Worm (Caenorhabditis elegans): ENCODE data around the gene ZK512.2.

ZK512.2 gene

ce11 chrIII:9136587-9136986 is 8.0 kb downstream of the ZK512.2 start, which contains the start of gene eat-4:
Gene eat-4 (plus strand): TSS chrIII:9136887.
- TF ChIP-seq unc-55 (GFP tag; optimal IDR thresholded peaks at IDR 0.05) (peak; percentile 2), egl-27 (tag; optimal IDR thresholded peaks at IDR 0.05) (no peak)

ce11 chrIII:9130588-9130987 is 14.0 kb downstream of the ZK512.2 start, which contains the start of gene ZK512.10:
Gene ZK512.10 (plus strand): TSS chrIII:9130888.
- TF ChIP-seq R02D3.7 (tag; optimal IDR thresholded peaks at IDR 0.05) (no peak), nhr-11 (tag; optimal IDR thresholded peaks at IDR 0.05) (no peak), nhr-129 (tag; optimal IDR thresholded peaks at IDR 0.05) (no peak), nhr-10 (tag; optimal IDR thresholded peaks at IDR 0.05) (no peak), mab-5 (tag; optimal IDR thresholded peaks at IDR 0.05) (no peak), snpc-4 (tag; optimal IDR thresholded peaks at IDR 0.05) (no peak), zag-1 (tag; optimal IDR thresholded peaks at IDR 0.05) (no peak), elt-3 (tag; optimal IDR thresholded peaks at IDR 0.05) (no peak), sem-4 (tag; optimal IDR thresholded peaks at IDR 0.05) (no peak), lin-11 (tag; optimal IDR thresholded peaks at IDR 0.05) (no peak)

DNA sequence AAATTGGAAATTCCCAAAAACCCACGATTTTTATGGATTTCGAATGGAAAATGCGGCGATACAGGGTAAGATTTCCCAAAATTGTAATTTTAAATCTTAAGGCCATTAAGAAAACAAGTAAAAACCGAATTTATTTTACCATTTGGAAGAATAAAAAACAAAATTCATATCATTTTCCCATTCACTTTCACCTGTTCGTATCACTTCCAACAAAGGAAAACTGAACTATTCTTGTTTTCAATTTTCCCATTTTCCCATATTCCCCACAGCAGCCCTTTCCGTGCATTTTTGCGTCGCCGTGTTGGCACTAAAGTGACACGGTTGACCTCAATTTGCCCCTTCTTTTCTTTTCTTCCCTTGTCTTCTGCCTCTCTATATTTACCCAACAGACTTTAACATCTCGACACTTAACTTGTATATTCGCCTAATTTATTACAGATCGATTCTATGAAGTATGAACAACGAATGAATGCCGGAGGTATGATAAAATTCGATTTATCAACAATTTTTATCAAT is 18.7 kb downstream of the ZK512.2 start, which contains the start of gene sec-16A.1:
TSS of gene sec-16A.1 (plus strand) at position 51 of the 516 bp plus-strand sequence.
- TF ChIP-seq snpc-4 (tag; optimal IDR thresholded peaks at IDR 0.05), result no peak
- TF ChIP-seq crh-2 (tag; optimal IDR thresholded peaks at IDR 0.05), result peak; percentile 23
- no peak for TF ChIP-seq ZK546.5 (tag; optimal IDR thresholded peaks at IDR 0.05)
- no peak for TF ChIP-seq fos-1 (tag; optimal IDR thresholded peaks at IDR 0.05)
- TF ChIP-seq ceh-82 (tag; optimal IDR thresholded peaks at IDR 0.05), result no peak
- TF ChIP-seq unc-55 (GFP tag; optimal IDR thresholded peaks at IDR 0.05), result no peak
- no peak for TF ChIP-seq nhr-21 (tag; optimal IDR thresholded peaks at IDR 0.05)
- no peak for TF ChIP-seq elt-1 (tag; optimal IDR thresholded peaks at IDR 0.05)
- TF ChIP-seq dmd-4 (tag; optimal IDR thresholded peaks at IDR 0.05), result no peak
- TF ChIP-seq mdl-1 (tag; optimal IDR thresholded peaks at IDR 0.05), result no peak
- TF ChIP-seq lin-11 (tag; optimal IDR thresholded peaks at IDR 0.05), result no peak
- no peak for TF ChIP-seq Y55F3AM.14 (GFP tag; optimal IDR thresholded peaks at IDR 0.05)
- no peak for TF ChIP-seq lin-13 (GFP tag; optimal IDR thresholded peaks at IDR 0.05)
- TF ChIP-seq skn-1 (tag; optimal IDR thresholded peaks at IDR 0.05), result no peak
- TF ChIP-seq nhr-6 (tag; optimal IDR thresholded peaks at IDR 0.05), result no peak
- TF ChIP-seq ceh-16 (tag; optimal IDR thresholded peaks at IDR 0.05), result no peak
- no peak for TF ChIP-seq peb-1 (tag; optimal IDR thresholded peaks at IDR 0.05)
- no peak for TF ChIP-seq ama-1 (optimal IDR thresholded peaks at IDR 0.05)
- TF ChIP-seq nhr-25 (tag; optimal IDR thresholded peaks at IDR 0.05), result no peak
- TF ChIP-seq R02D3.7 (tag; optimal IDR thresholded peaks at IDR 0.05), result no peak
- TF ChIP-seq unc-62 (GFP tag; optimal IDR thresholded peaks at IDR 0.05), result no peak
- peak; percentile 27 for TF ChIP-seq nhr-129 (tag; optimal IDR thresholded peaks at IDR 0.05)
- TF ChIP-seq C34F6.9 (tag; optimal IDR thresholded peaks at IDR 0.05), result peak; percentile 9
- TF ChIP-seq nhr-12 (tag; optimal IDR thresholded peaks at IDR 0.05), result no peak
- peak; percentile 55 for TF ChIP-seq sma-3 (GFP tag; optimal IDR thresholded peaks at IDR 0.05)
- no peak for TF ChIP-seq mab-5 (tag; optimal IDR thresholded peaks at IDR 0.05)
- no peak for TF ChIP-seq sem-4 (tag; optimal IDR thresholded peaks at IDR 0.05)
- no peak for TF ChIP-seq nhr-10 (tag; optimal IDR thresholded peaks at IDR 0.05)
- peak; percentile 83 for TF ChIP-seq blmp-1 (tag; optimal IDR thresholded peaks at IDR 0.05; ENCODE audit: insufficient read depth)
- TF ChIP-seq alr-1 (tag; optimal IDR thresholded peaks at IDR 0.05), result no peak
- no peak for TF ChIP-seq lin-39 (tag; optimal IDR thresholded peaks at IDR 0.05)
- TF ChIP-seq ztf-11 (tag; optimal IDR thresholded peaks at IDR 0.05), result no peak
- TF ChIP-seq ztf-4 (tag; optimal IDR thresholded peaks at IDR 0.05), result no peak
- peak in 1 of 2 experiments; percentile 49 for TF ChIP-seq lsy-2 (tag; optimal IDR thresholded peaks at IDR 0.05)
- no peak for TF ChIP-seq aly-2 (tag; optimal IDR thresholded peaks at IDR 0.05)
- TF ChIP-seq ztf-1 (GFP tag; conservative IDR thresholded peaks at IDR 0.05), result no peak
- no peak for TF ChIP-seq nhr-11 (tag; optimal IDR thresholded peaks at IDR 0.05)
- TF ChIP-seq gmeb-1 (tag; optimal IDR thresholded peaks at IDR 0.05), result peak; percentile 42
- TF ChIP-seq mbf-1 (tag; optimal IDR thresholded peaks at IDR 0.05), result no peak
- TF ChIP-seq zag-1 (tag; optimal IDR thresholded peaks at IDR 0.05), result no peak
- TF ChIP-seq unc-39 (tag; optimal IDR thresholded peaks at IDR 0.05), result no peak
- TF ChIP-seq nhr-77 (tag; optimal IDR thresholded peaks at IDR 0.05), result no peak
- no peak for TF ChIP-seq nhr-237 (tag; optimal IDR thresholded peaks at IDR 0.05)
- TF ChIP-seq nhr-23 (tag; optimal IDR thresholded peaks at IDR 0.05), result no peak
- no peak for TF ChIP-seq F13H6.1 (tag; optimal IDR thresholded peaks at IDR 0.05)
- TF ChIP-seq sma-9 (GFP tag; optimal IDR thresholded peaks at IDR 0.05), result peak; percentile 32
- TF ChIP-seq sma-9 (tag; optimal IDR thresholded peaks at IDR 0.05), result no peak
- TF ChIP-seq elt-3 (tag; optimal IDR thresholded peaks at IDR 0.05), result no peak
- no peak for TF ChIP-seq egl-27 (tag; optimal IDR thresholded peaks at IDR 0.05)

All from whole organism, L2 larva.